Worm (Caenorhabditis elegans): ENCODE measurements around the gene W02D7.6.

DNA sequence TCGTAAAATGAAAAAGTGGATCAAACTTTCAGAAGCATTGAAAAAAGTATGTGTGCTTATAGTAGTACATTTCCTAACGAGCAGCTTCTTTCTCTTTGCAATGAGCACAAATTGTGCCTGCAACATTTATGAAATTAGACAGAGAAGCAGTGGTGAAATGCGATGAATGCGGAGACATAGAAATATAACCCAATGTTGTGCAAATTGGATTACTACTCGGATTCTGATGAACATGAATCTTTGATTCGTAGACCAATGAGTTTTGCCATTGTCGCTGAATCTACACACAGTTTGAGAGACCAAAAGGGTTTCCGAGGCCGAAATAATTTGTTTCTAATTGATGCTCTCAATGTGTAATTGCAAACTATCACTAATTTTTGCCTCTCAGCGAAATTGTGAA, 47.4 kb downstream of the W02D7.6 start:
- peak; percentile 99 for TF ChIP-seq ces-1 (GFP tag; optimal IDR thresholded peaks at IDR 0.05)
- no peak for TF ChIP-seq lin-13 (tag; optimal IDR thresholded peaks at IDR 0.05)
- TF ChIP-seq unc-62 (GFP tag; optimal IDR thresholded peaks at IDR 0.05) = no peak
